Fruit fly (Drosophila melanogaster) whole organism, prepupa: ENCODE measurements around the gene CG4301.

Experiments used
- Blimp-1 ChIP-seq: fragments of 200-800 bp; sonication (Bioruptor generic); optimal IDR thresholded peaks from 3 replicates; lab custom pipeline; 2017; ENCODE audit warnings: missing biosample characterization, missing genetic modification characterization, mild to moderate bottlenecking, moderate library complexity, missing genetic modification reagents
- CG10631 ChIP-seq: fragments of 200-800 bp; sonication (Bioruptor generic); optimal IDR thresholded peaks from 2 replicates; lab custom pipeline; 2016; ENCODE audit warnings: missing biosample characterization, missing genetic modification characterization
- CG10669 ChIP-seq: fragments of 200-800 bp; sonication (Bioruptor generic); optimal IDR thresholded peaks from 3 replicates; lab custom pipeline; 2018; ENCODE audit warnings: missing biosample characterization, mild to moderate bottlenecking, missing genetic modification characterization, moderate library complexity
- CG11294 ChIP-seq: fragments of 200-800 bp; sonication (Bioruptor generic); IDR thresholded peaks from 2 replicates; pipeline ENCODE4 v1.3.6; 2022; ENCODE audit warnings: missing biosample characterization, missing genetic modification characterization
- CG11902 ChIP-seq: fragments of 200-800 bp; sonication (Bioruptor generic); optimal IDR thresholded peaks from 3 replicates; lab custom pipeline; 2016; ENCODE audit warnings: missing biosample characterization, missing genetic modification characterization
- CG15336 ChIP-seq: fragments of 200-800 bp; sonication (Bioruptor generic); IDR thresholded peaks from 2 replicates; pipeline ENCODE4 v1.3.6; 2022; ENCODE audit warnings: missing biosample characterization, missing genetic modification characterization
- CG16779 ChIP-seq: fragments of 200-800 bp; sonication (Bioruptor generic); optimal IDR thresholded peaks from 3 replicates; lab custom pipeline; 2017; ENCODE audit warnings: missing biosample characterization, mild to moderate bottlenecking, missing genetic modification characterization
- CG32006 ChIP-seq: fragments of 200-800 bp; sonication (Bioruptor generic); optimal IDR thresholded peaks from 3 replicates; lab custom pipeline; 2017; ENCODE audit warnings: missing biosample characterization, mild to moderate bottlenecking, missing genetic modification characterization
- CG4318 ChIP-seq: fragments of 200-800 bp; sonication (Bioruptor generic); optimal IDR thresholded peaks from 3 replicates; lab custom pipeline; 2017; ENCODE audit warnings: missing biosample characterization, mild to moderate bottlenecking, missing genetic modification characterization
- CG6163 ChIP-seq: fragments of 200-800 bp; sonication (Bioruptor generic); IDR thresholded peaks from 3 replicates; pipeline ENCODE4 v1.3.6; 2022; ENCODE audit warnings: missing biosample characterization, missing genetic modification characterization
- CG6276 ChIP-seq: fragments of 200-800 bp; sonication (Bioruptor generic); optimal IDR thresholded peaks from 2 replicates; lab custom pipeline; 2017; ENCODE audit warnings: missing biosample characterization, mild to moderate bottlenecking, missing genetic modification characterization
- CG6808 ChIP-seq: fragments of 200-800 bp; sonication (Bioruptor generic); optimal IDR thresholded peaks from 3 replicates; lab custom pipeline; 2017; ENCODE audit warnings: missing biosample characterization, missing genetic modification characterization, mild to moderate bottlenecking, moderate library complexity, missing genetic modification reagents
- CG6854 ChIP-seq: fragments of 200-800 bp; sonication (Bioruptor generic); optimal IDR thresholded peaks from 2 replicates; lab custom pipeline; 2017; ENCODE audit warnings: missing biosample characterization, mild to moderate bottlenecking, missing genetic modification characterization
- CG7368 ChIP-seq: fragments of 200-800 bp; sonication (Bioruptor generic); optimal IDR thresholded peaks from 3 replicates; lab custom pipeline; 2016; ENCODE audit warnings: missing biosample characterization, missing genetic modification characterization
- CG8119 ChIP-seq: fragments of 200-800 bp; sonication (Bioruptor generic); IDR thresholded peaks from 3 replicates; pipeline ENCODE4 v1.3.6; 2022; ENCODE audit warnings: missing biosample characterization, missing genetic modification characterization
- CG8319 ChIP-seq: fragments of 200-800 bp; sonication (Bioruptor generic); optimal IDR thresholded peaks from 3 replicates; lab custom pipeline; 2016; ENCODE audit warnings: missing biosample characterization, missing genetic modification characterization
- CG8632 ChIP-seq: fragments of 200-800 bp; sonication (Bioruptor generic); optimal IDR thresholded peaks from 3 replicates; lab custom pipeline; 2016; ENCODE audit warnings: missing biosample characterization, missing genetic modification characterization
- CG9139 ChIP-seq: fragments of 200-800 bp; sonication (Bioruptor generic); optimal IDR thresholded peaks from 3 replicates; lab custom pipeline; 2017; ENCODE audit warnings: missing biosample characterization, mild to moderate bottlenecking, missing genetic modification characterization
- Eip78C ChIP-seq: fragments of 200-800 bp; sonication (Bioruptor generic); peaks from one replicate; lab custom pipeline; 2016; ENCODE audit warnings: missing biosample characterization, missing genetic modification characterization
- Eip93F ChIP-seq: fragments of 200-800 bp; sonication (Bioruptor generic); optimal IDR thresholded peaks from 2 replicates; lab custom pipeline; 2016; ENCODE audit warnings: missing biosample characterization, mild to moderate bottlenecking, missing genetic modification characterization
- Ets21C ChIP-seq: fragments of 200-800 bp; sonication (Bioruptor generic); optimal IDR thresholded peaks from 3 replicates; lab custom pipeline; 2016; ENCODE audit warnings: missing biosample characterization, missing genetic modification characterization
- Gug ChIP-seq: fragments of 200-800 bp; sonication (Bioruptor generic); IDR thresholded peaks from 2 replicates; pipeline ENCODE4 v1.3.6; 2022; ENCODE audit warnings: missing biosample characterization, missing genetic modification characterization
- Hr38 ChIP-seq: sonication (Bioruptor generic); optimal IDR thresholded peaks from 2 replicates; lab custom pipeline; 2016; ENCODE audit warnings: missing biosample characterization, missing genetic modification characterization
- Hr39 ChIP-seq: fragments of 200-800 bp; sonication (Bioruptor generic); optimal IDR thresholded peaks from 2 replicates; lab custom pipeline; 2016; ENCODE audit warnings: missing biosample characterization, missing genetic modification characterization
- Hr4 ChIP-seq: fragments of 200-800 bp; sonication (Bioruptor generic); optimal IDR thresholded peaks from 3 replicates; lab custom pipeline; 2016; ENCODE audit warnings: missing biosample characterization, missing genetic modification characterization
- Met ChIP-seq: fragments of 200-800 bp; sonication (Bioruptor generic); optimal IDR thresholded peaks from 3 replicates; lab custom pipeline; 2016; ENCODE audit warnings: missing biosample characterization, missing genetic modification characterization
- OdsH ChIP-seq: fragments of 200-800 bp; sonication (Bioruptor generic); optimal IDR thresholded peaks from 3 replicates; lab custom pipeline; 2016; ENCODE audit warnings: missing biosample characterization, missing genetic modification characterization
- Sox14 ChIP-seq: fragments of 200-800 bp; sonication (Bioruptor generic); optimal IDR thresholded peaks from 3 replicates; lab custom pipeline; 2016; ENCODE audit warnings: missing biosample characterization, missing genetic modification characterization
- Sox15 ChIP-seq: fragments of 200-800 bp; sonication (Bioruptor generic); optimal IDR thresholded peaks from 3 replicates; lab custom pipeline; 2016; ENCODE audit warnings: missing biosample characterization, missing genetic modification characterization
- cyc ChIP-seq: fragments of 200-800 bp; sonication (Bioruptor generic); optimal IDR thresholded peaks from 3 replicates; lab custom pipeline; 2016; ENCODE audit warnings: missing biosample characterization, missing genetic modification characterization
- dsx ChIP-seq: fragments of 200-800 bp; optimal IDR thresholded peaks from 3 replicates; lab custom pipeline; 2019; ENCODE audit warnings: missing biosample characterization, mild to moderate bottlenecking, missing genetic modification characterization, moderate library complexity; ENCODE audit not compliant: poor library complexity, severe bottlenecking
- esn ChIP-seq: fragments of 200-800 bp; sonication (Bioruptor generic); optimal IDR thresholded peaks from 2 replicates; lab custom pipeline; 2016; ENCODE audit warnings: missing biosample characterization, mild to moderate bottlenecking, missing genetic modification characterization, moderate library complexity
- fkh ChIP-seq: fragments of 200-800 bp; sonication (Bioruptor generic); optimal IDR thresholded peaks from 3 replicates; lab custom pipeline; 2017; ENCODE audit warnings: missing biosample characterization, mild to moderate bottlenecking, missing genetic modification characterization, moderate library complexity
- lz ChIP-seq: fragments of 200-800 bp; sonication (Bioruptor generic); optimal IDR thresholded peaks from 3 replicates; lab custom pipeline; 2016; ENCODE audit warnings: missing biosample characterization, missing genetic modification characterization
- net ChIP-seq: fragments of 200-800 bp; sonication (Bioruptor generic); optimal IDR thresholded peaks from 3 replicates; lab custom pipeline; 2016; ENCODE audit warnings: missing biosample characterization, missing genetic modification characterization
- ss ChIP-seq, 2 experiments: fragments of 200-800 bp; sonication (Bioruptor generic); optimal IDR thresholded peaks; 2 replicates in 1 of 2; 3 replicates in 1 of 2; lab custom pipeline; 2017 to 2018; ENCODE audit warnings: mild to moderate bottlenecking in 2 of 2, missing biosample characterization in 2 of 2, missing genetic modification characterization in 2 of 2, moderate library complexity in 1 of 2
- topi ChIP-seq: fragments of 200-800 bp; sonication (Bioruptor generic); optimal IDR thresholded peaks from 3 replicates; lab custom pipeline; 2016; ENCODE audit warnings: missing biosample characterization, missing genetic modification characterization
- vri ChIP-seq: fragments of 200-800 bp; sonication (Bioruptor generic); optimal IDR thresholded peaks from 3 replicates; lab custom pipeline; 2016; ENCODE audit warnings: missing biosample characterization, mild to moderate bottlenecking, missing genetic modification characterization

Gene CG4301

DNA sequence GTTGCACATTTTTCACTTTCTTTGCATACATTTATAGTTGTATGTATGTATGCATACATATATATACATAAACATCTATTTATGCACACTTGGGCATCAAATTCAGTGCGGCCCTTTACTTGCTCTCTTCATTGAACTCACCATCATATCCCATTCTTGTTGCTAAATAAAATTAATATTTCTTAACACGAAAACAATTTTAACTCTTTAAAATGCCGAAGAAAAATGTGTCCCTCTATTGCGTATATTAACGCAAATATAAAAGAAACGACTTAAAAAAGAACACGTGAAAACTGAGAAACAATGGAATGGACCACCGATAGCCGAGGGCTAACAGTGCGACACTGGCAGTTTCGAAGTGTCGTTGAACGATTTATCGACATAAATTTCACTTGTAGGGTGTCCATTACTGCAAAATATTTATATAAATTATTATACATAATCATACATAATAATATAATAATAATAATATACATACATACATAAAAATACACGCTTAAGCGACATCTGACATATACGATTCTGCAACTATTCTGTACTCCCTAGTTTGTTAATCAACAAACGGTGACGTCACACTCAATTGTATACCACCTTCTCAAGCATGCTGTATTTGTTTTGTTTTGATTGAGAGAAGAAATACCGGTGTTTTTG, 46.5 kb upstream of the CG4301 start, which contains the start of the genes U2af50 and PIG-Q (continued):
- TF ChIP-seq CG8319 (peak; percentile 73), CG7368 (GFP tag; lab: Kevin White, UChicago) (no peak), CG16779 (tag; lab: Kevin White, UChicago) (no peak), cyc (GFP tag; lab: Kevin White, UChicago) (peak; percentile 74), dsx (GFP tag; lab: Kevin White, UChicago) (peak; percentile 89), Eip93F (GFP tag; lab: Kevin White, UChicago) (peak; percentile 38), esn (GFP tag; lab: Kevin White, UChicago) (peak; percentile 83), CG6276 (GFP tag; lab: Kevin White, UChicago) (no peak), CG10631 (GFP tag; lab: Kevin White, UChicago) (peak; percentile 94), CG11294 (GFP tag; lab: Robert Waterston, UW) (no peak; the same call in 1 of the 2 replicates), Hr38 (no peak), fkh (GFP tag; lab: Kevin White, UChicago) (peak; percentile 90), Gug (GFP tag; lab: Robert Waterston, UW) (peak; percentile 89), CG15336 (GFP tag; lab: Robert Waterston, UW) (peak; percentile 90)

DNA sequence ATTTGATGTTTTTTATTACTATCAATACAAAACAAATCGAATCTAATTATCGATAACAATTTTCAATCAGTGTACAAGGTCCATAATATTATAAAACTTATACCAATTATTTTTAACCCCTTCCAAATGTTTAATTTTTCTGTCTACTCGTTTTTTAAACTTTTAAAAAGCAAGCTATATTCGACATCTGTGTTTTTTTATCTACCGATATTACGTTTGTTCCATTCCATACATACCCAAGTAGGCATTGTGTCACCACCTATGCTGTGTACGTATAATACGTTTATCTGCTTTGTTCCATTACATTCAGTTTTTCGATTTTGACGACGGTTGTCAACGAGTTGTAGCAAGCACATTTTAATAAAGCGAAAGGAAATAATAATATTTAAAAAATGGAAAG, 44.0 kb upstream of the CG4301 start, which contains the start of gene nonA:
Gene nonA (plus strand): TSS at position 264 of the 400 bp plus-strand sequence.
- TF ChIP-seq OdsH (GFP tag; lab: Kevin White, UChicago) (no peak), CG10669 (no peak), CG10631 (GFP tag; lab: Kevin White, UChicago) (no peak), fkh (GFP tag; lab: Kevin White, UChicago) (no peak), vri (peak; percentile 23), CG6854 (GFP tag; lab: Kevin White, UChicago) (no peak), lz (GFP tag; lab: Kevin White, UChicago) (no peak), Sox14 (GFP tag; lab: Kevin White, UChicago) (peak; percentile 55), CG15336 (GFP tag; lab: Robert Waterston, UW) (no peak), Hr38 (no peak), esn (GFP tag; lab: Kevin White, UChicago) (peak; percentile 9), Eip78C (GFP tag; lab: Kevin White, UChicago) (peak; percentile 27), CG7368 (GFP tag; lab: Kevin White, UChicago) (no peak), CG9139 (GFP tag; lab: Kevin White, UChicago) (no peak), topi (GFP tag; lab: Kevin White, UChicago) (peak; percentile 12), CG6163 (GFP tag; lab: Robert Waterston, UW) (no peak), Blimp-1 (GFP tag; lab: Kevin White, UChicago) (no peak), CG11902 (no peak), Sox15 (no peak), CG11294 (GFP tag; lab: Robert Waterston, UW) (no peak), CG32006 (no peak), CG8119 (GFP tag; lab: Robert Waterston, UW) (no peak), Hr4 (no peak), ss (GFP tag; optimal IDR thresholded peaks at IDR 0.05; lab: Kevin White, UChicago) (no peak), CG8632 (no peak), Eip93F (GFP tag; lab: Kevin White, UChicago) (no peak), net (GFP tag; lab: Kevin White, UChicago) (no peak), Gug (GFP tag; lab: Robert Waterston, UW) (no peak), Met (GFP tag; lab: Kevin White, UChicago) (peak; percentile 2)

DNA sequence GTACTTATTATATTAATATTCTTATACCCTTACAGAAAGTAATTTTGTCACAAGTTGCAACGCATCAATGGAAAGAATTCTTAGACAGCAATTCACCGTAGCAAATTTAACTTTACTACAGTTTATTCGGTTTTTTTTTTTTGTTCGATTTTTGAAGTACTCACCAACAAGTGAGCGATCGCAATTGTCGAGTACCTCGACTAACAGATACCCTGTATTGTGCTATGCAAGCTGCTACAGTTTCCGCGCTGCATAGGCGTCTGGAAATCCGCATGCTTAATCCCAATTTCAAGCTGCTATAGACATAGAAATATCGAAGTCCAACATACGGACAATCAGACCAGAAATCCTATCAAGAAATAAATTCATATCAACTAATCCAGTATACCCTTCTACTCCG, 36.7 kb upstream of the CG4301 start:
- no peak for TF ChIP-seq Eip78C (GFP tag; lab: Kevin White, UChicago)
- no peak for TF ChIP-seq vri
- no peak for TF ChIP-seq Sox14 (GFP tag; lab: Kevin White, UChicago)
- TF ChIP-seq CG15336 (GFP tag; lab: Robert Waterston, UW), result no peak
- no peak for TF ChIP-seq fkh (GFP tag; lab: Kevin White, UChicago)
- TF ChIP-seq CG4318 (GFP tag; lab: Kevin White, UChicago), result no peak
- no peak for TF ChIP-seq Ets21C
- no peak for TF ChIP-seq CG6808 (GFP tag; lab: Kevin White, UChicago)
- TF ChIP-seq Hr39 (GFP tag; lab: Kevin White, UChicago), result no peak
